Worm (Caenorhabditis elegans): Measurements from ENCODE around the gene best-3.

DNA sequence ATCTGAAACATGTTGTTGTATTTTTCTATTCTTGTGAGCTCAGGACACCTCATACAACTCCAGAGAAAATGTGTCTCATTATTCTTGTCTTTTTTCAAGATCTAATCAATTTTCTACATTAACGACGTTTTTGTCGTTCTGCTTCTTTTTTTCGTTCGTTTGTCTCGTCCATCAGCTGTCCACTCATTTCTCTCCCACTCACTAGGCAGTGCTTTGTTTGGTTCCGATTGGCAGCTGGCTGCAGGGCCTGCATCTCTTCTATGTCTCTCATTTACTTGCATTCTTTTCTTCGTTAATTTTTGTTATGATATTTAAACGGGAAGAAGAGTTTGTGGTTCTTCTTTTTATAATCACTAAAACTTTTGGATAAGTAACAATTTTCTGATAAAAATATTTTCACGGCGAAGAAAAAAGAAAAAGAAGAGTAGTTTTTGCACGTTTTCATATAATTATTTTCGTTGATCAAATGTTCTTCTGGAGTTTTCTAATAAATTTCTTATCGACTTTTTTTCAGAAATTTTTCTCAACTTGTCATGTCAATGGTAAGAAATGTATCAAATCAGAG lies 11.4 kb upstream of the best-3 start, which contains the start of gene 2L52.1:
- TF ChIP-seq pha-4 (tag; optimal IDR thresholded peaks at IDR 0.05) (no peak), C38D4.7 (GFP tag; optimal IDR thresholded peaks at IDR 0.05) (no peak)
